Fruit fly (Drosophila melanogaster) whole organism, embryonic: Measurements from ENCODE around the gene Mst85C.

Experiments used
- Bgb ChIP-seq: fragments of 200-800 bp; sonication (Bioruptor generic); IDR thresholded peaks from 2 replicates; pipeline ENCODE4 v1.3.6; 2022; ENCODE audit warnings: missing biosample characterization, missing genetic modification characterization; ENCODE audit not compliant: partially characterized antibody
- CG1024 ChIP-seq: fragments of 200-800 bp; sonication (Bioruptor generic); IDR thresholded peaks from 2 replicates; pipeline ENCODE4 v1.3.6; 2022; ENCODE audit warnings: missing biosample characterization, missing genetic modification characterization
- CG10543 ChIP-seq: fragments of 200-800 bp; sonication (Bioruptor generic); optimal IDR thresholded peaks from 3 replicates; lab custom pipeline; 2017; ENCODE audit warnings: missing biosample characterization, mild to moderate bottlenecking, missing genetic modification characterization, moderate library complexity
- CG12769 ChIP-seq: fragments of 200-800 bp; sonication (Bioruptor generic); optimal IDR thresholded peaks from 2 replicates; lab custom pipeline; 2019; ENCODE audit warnings: missing biosample characterization, mild to moderate bottlenecking, missing genetic modification characterization, moderate library complexity
- CG14965 ChIP-seq: fragments of 200-800 bp; sonication (Bioruptor generic); optimal IDR thresholded peaks from 2 replicates; lab custom pipeline; 2016; ENCODE audit warnings: missing biosample characterization, missing genetic modification characterization, borderline replicate concordance
- CG15479 ChIP-seq: fragments of 200-800 bp; sonication (Bioruptor generic); optimal IDR thresholded peaks from 3 replicates; lab custom pipeline; 2019; ENCODE audit warnings: missing biosample characterization, mild to moderate bottlenecking, missing genetic modification characterization, moderate library complexity
- CG2199 ChIP-seq: fragments of 200-800 bp; sonication (Bioruptor generic); IDR thresholded peaks from 3 replicates; pipeline ENCODE4 v1.3.6; 2022; ENCODE audit warnings: missing biosample characterization, missing genetic modification characterization
- CG30020 ChIP-seq: fragments of 200-800 bp; optimal IDR thresholded peaks from 2 replicates; lab custom pipeline; 2019; ENCODE audit warnings: missing biosample characterization, mild to moderate bottlenecking, missing genetic modification characterization, moderate library complexity
- CG30431 ChIP-seq: fragments of 200-800 bp; sonication (Bioruptor generic); optimal IDR thresholded peaks from 2 replicates; lab custom pipeline; 2017; ENCODE audit warnings: missing biosample characterization, missing genetic modification characterization
- CG31441 ChIP-seq: fragments of 200-800 bp; sonication (Bioruptor generic); IDR thresholded peaks from 2 replicates; pipeline ENCODE4 v1.3.6; 2022; ENCODE audit warnings: missing biosample characterization, missing genetic modification characterization
- CG32767 ChIP-seq: fragments of 200-800 bp; sonication (Bioruptor generic); IDR thresholded peaks from 2 replicates; pipeline ENCODE4 v1.3.6; 2022; ENCODE audit warnings: missing biosample characterization, missing genetic modification characterization
- CG6813 ChIP-seq: fragments of 200-800 bp; sonication (Bioruptor generic); optimal IDR thresholded peaks from 2 replicates; lab custom pipeline; 2017; ENCODE audit warnings: missing biosample characterization, missing genetic modification characterization, mild to moderate bottlenecking, moderate library complexity, missing genetic modification reagents
- CG8924 ChIP-seq: fragments of 200-800 bp; optimal IDR thresholded peaks from 3 replicates; lab custom pipeline; 2019; ENCODE audit warnings: missing biosample characterization, mild to moderate bottlenecking, missing genetic modification characterization, moderate library complexity
- Dfd ChIP-seq, 2 experiments: fragments of >200 bp; optimal IDR thresholded peaks; 2 replicates each; lab custom pipeline; 2017; ENCODE audit warnings: missing biosample characterization in 2 of 2, missing genetic modification characterization in 2 of 2
- Dll ChIP-seq: fragments of 200-800 bp; sonication (Bioruptor generic); IDR thresholded peaks from 4 replicates; pipeline ENCODE4 v1.3.6; 2022; ENCODE audit warnings: missing biosample characterization, missing genetic modification characterization; ENCODE audit not compliant: partially characterized antibody
- Ets65A ChIP-seq: fragments of 200-800 bp; sonication (Bioruptor generic); peaks from one replicate; lab custom pipeline; 2016; ENCODE audit warnings: missing biosample characterization, missing genetic modification characterization
- Med ChIP-seq: fragments of 200-800 bp; sonication (Bioruptor generic); peaks from one replicate; lab custom pipeline; 2016; ENCODE audit warnings: missing biosample characterization, missing genetic modification characterization, mild to moderate bottlenecking, inconsistent platforms, moderate library complexity
- Poxn ChIP-seq: fragments of 200-800 bp; sonication (Bioruptor generic); IDR thresholded peaks from 2 replicates; pipeline ENCODE4 v1.3.6; 2022; ENCODE audit warnings: missing biosample characterization, missing genetic modification characterization
- Sry-δ ChIP-seq: fragments of 200-800 bp; sonication (Bioruptor generic); optimal IDR thresholded peaks from 2 replicates; lab custom pipeline; 2016; ENCODE audit warnings: missing biosample characterization, missing genetic modification characterization
- Usf ChIP-seq: fragments of 200-800 bp; sonication (Bioruptor generic); optimal IDR thresholded peaks from 2 replicates; lab custom pipeline; 2017; ENCODE audit warnings: missing genotype, missing biosample characterization, missing genetic modification characterization
- Xbp1 ChIP-seq: fragments of 200-800 bp; sonication (Bioruptor generic); optimal IDR thresholded peaks from 3 replicates; lab custom pipeline; 2016; ENCODE audit warnings: missing biosample characterization, mild to moderate bottlenecking, missing genetic modification characterization
- Xrp1 ChIP-seq: fragments of 200-800 bp; sonication (Bioruptor generic); IDR thresholded peaks from 2 replicates; pipeline ENCODE4 v1.3.6; 2022; ENCODE audit warnings: missing biosample characterization, missing genetic modification characterization
- ap ChIP-seq: fragments of 200-800 bp; sonication (Bioruptor generic); IDR thresholded peaks from 2 replicates; pipeline ENCODE4 v1.3.6; 2022; ENCODE audit warnings: missing biosample characterization, missing genetic modification characterization
- ara ChIP-seq: fragments of 200-800 bp; sonication (Bioruptor generic); IDR thresholded peaks from 2 replicates; pipeline ENCODE4 v1.3.6; 2022; ENCODE audit warnings: missing biosample characterization, missing genetic modification characterization
- ase ChIP-seq: fragments of 200-800 bp; sonication (Bioruptor generic); IDR thresholded peaks from 3 replicates; pipeline ENCODE4 v1.3.6; 2022; ENCODE audit warnings: missing biosample characterization, missing genetic modification characterization
- ash1 ChIP-seq: fragments of 200-800 bp; sonication (Bioruptor generic); optimal IDR thresholded peaks from 2 replicates; lab custom pipeline; 2018; ENCODE audit warnings: missing biosample characterization, mild to moderate bottlenecking, missing genetic modification characterization
- ato ChIP-seq: fragments of 200-800 bp; sonication (Bioruptor generic); IDR thresholded peaks from 2 replicates; pipeline ENCODE4 v1.3.6; 2022; ENCODE audit warnings: missing biosample characterization, missing genetic modification characterization; ENCODE audit not compliant: partially characterized antibody
- cad ChIP-seq: fragments of >200 bp; optimal IDR thresholded peaks from 2 replicates; lab custom pipeline; 2017; ENCODE audit warnings: missing biosample characterization, missing genetic modification characterization
- chm ChIP-seq: fragments of 200-800 bp; sonication (Bioruptor generic); IDR thresholded peaks from 2 replicates; pipeline ENCODE4 v1.3.6; 2022; ENCODE audit warnings: missing biosample characterization, missing genetic modification characterization
- crol ChIP-seq: fragments of 200-800 bp; sonication (Bioruptor generic); IDR thresholded peaks from 2 replicates; pipeline ENCODE4 v1.3.6; 2022; ENCODE audit warnings: missing biosample characterization, missing genetic modification characterization
- dpn ChIP-seq, 2 experiments: fragments of 200-800 bp; sonication (Bioruptor generic); optimal IDR thresholded peaks; 3 replicates each; lab custom pipeline; 2016; ENCODE audit warnings: missing biosample characterization in 2 of 2, missing genetic modification characterization in 2 of 2
- fd3F ChIP-seq: fragments of 200-800 bp; sonication (Bioruptor generic); optimal IDR thresholded peaks from 2 replicates; lab custom pipeline; 2018; ENCODE audit warnings: missing biosample characterization, mild to moderate bottlenecking, missing genetic modification characterization, moderate library complexity
- gcm ChIP-seq: fragments of 200-800 bp; sonication (Bioruptor generic); optimal IDR thresholded peaks from 2 replicates; lab custom pipeline; 2019; ENCODE audit warnings: missing biosample characterization, mild to moderate bottlenecking, missing genetic modification characterization, moderate library complexity
- grau ChIP-seq: fragments of 200-800 bp; optimal IDR thresholded peaks from 3 replicates; lab custom pipeline; 2019; ENCODE audit warnings: missing biosample characterization, mild to moderate bottlenecking, missing genetic modification characterization, moderate library complexity
- h ChIP-seq: fragments of >200 bp; optimal IDR thresholded peaks from 2 replicates; lab custom pipeline; 2017
- kni ChIP-seq: fragments of 200-800 bp; sonication (Bioruptor generic); optimal IDR thresholded peaks from 3 replicates; lab custom pipeline; 2017; ENCODE audit warnings: mild to moderate bottlenecking, missing biosample characterization, missing genetic modification reagents, missing genetic modification characterization
- onecut ChIP-seq: fragments of 200-800 bp; sonication (Bioruptor generic); IDR thresholded peaks from 2 replicates; pipeline ENCODE4 v1.3.6; 2022; ENCODE audit warnings: missing biosample characterization, missing genetic modification characterization
- pho ChIP-seq: fragments of 200-800 bp; sonication (Bioruptor generic); optimal IDR thresholded peaks from 2 replicates; lab custom pipeline; 2016; ENCODE audit warnings: missing biosample characterization, missing genetic modification characterization
- pros ChIP-seq: fragments of 200-800 bp; sonication (Bioruptor generic); optimal IDR thresholded peaks from 3 replicates; lab custom pipeline; 2019; ENCODE audit warnings: missing biosample characterization, mild to moderate bottlenecking, missing genetic modification characterization, moderate library complexity
- ranshi ChIP-seq: fragments of 200-800 bp; sonication (Bioruptor generic); IDR thresholded peaks from 2 replicates; pipeline ENCODE4 v1.3.6; 2022; ENCODE audit warnings: missing biosample characterization, missing genetic modification characterization
- salm ChIP-seq: fragments of 200-800 bp; sonication (Bioruptor generic); optimal IDR thresholded peaks from 2 replicates; lab custom pipeline; 2018; ENCODE audit warnings: missing biosample characterization, mild to moderate bottlenecking, missing genetic modification characterization
- sd ChIP-seq: fragments of 200-800 bp; sonication (Bioruptor generic); optimal IDR thresholded peaks from 3 replicates; lab custom pipeline; 2018; ENCODE audit warnings: missing biosample characterization, mild to moderate bottlenecking, missing genetic modification characterization, moderate library complexity
- sens ChIP-seq: fragments of 200-800 bp; sonication (Bioruptor generic); peaks from one replicate; lab custom pipeline; 2016; ENCODE audit warnings: missing biosample characterization, missing genetic modification characterization
- tll ChIP-seq, 2 experiments: fragments of 200-800 bp in 1 of 2; fragments of >200 bp in 1 of 2; sonication (Bioruptor generic) in 1 of 2; optimal IDR thresholded peaks; 2 replicates each; lab custom pipeline; 2017 to 2019; ENCODE audit warnings: missing biosample characterization in 2 of 2, missing genetic modification characterization in 2 of 2, mild to moderate bottlenecking in 1 of 2, moderate library complexity in 1 of 2
- z ChIP-seq: fragments of 200-800 bp; sonication (Bioruptor generic); IDR thresholded peaks from 3 replicates; pipeline ENCODE4 v1.3.6; 2022; ENCODE audit warnings: missing biosample characterization, missing genetic modification characterization
- zen ChIP-seq: fragments of 200-800 bp; sonication (Bioruptor generic); optimal IDR thresholded peaks from 3 replicates; lab custom pipeline; 2018; ENCODE audit warnings: missing biosample characterization, mild to moderate bottlenecking, missing genetic modification characterization, moderate library complexity

The Mst85C gene

dm6 chr3R:9028690-9029089, 19.8 kb upstream of the Mst85C start (continued):
- TF ChIP-seq Poxn (GFP tag; lab: Robert Waterston, UW) (no peak), CG31441 (no peak), Xbp1 (GFP tag; lab: Kevin White, UChicago) (no peak), CG6813 (no peak), CG32767 (GFP tag; lab: Robert Waterston, UW) (0 out of 2 replicates have a peak, but pooled peaks have one; percentile 36)

- TF ChIP-seq Med (GFP tag; lab: Kevin White, UChicago) = peak; percentile 66
- no peak for TF ChIP-seq Xrp1
- TF ChIP-seq sd (tag; lab: Kevin White, UChicago) = peak; percentile 16
- peak; percentile 79 for TF ChIP-seq z (GFP tag; lab: Robert Waterston, UW)
- no peak for TF ChIP-seq pho (GFP tag; lab: Kevin White, UChicago)
- TF ChIP-seq crol (GFP tag; lab: Robert Waterston, UW) = peak; percentile 65
- TF ChIP-seq salm (tag; lab: Kevin White, UChicago) = no peak
- peak; percentile 77 for TF ChIP-seq Ets65A (GFP tag; lab: Kevin White, UChicago)
- peak; percentile 22 for TF ChIP-seq sens (GFP tag; lab: Kevin White, UChicago)
- peak; percentile 71 for TF ChIP-seq pros (GFP tag; lab: Kevin White, UChicago)
Observed at dm6 chr3R:9029411-9029810, 19.0 kb upstream of the Mst85C start.

dm6 chr3R:9030006-9030749, 18.3 kb upstream of the Mst85C start:
- TF ChIP-seq sd (tag; lab: Kevin White, UChicago) (no peak), kni (GFP tag; lab: Kevin White, UChicago) (peak; percentile 32), gcm (peak; percentile 3), CG8924 (tag; lab: Kevin White, UChicago) (peak; percentile 11), CG15479 (GFP tag; lab: Kevin White, UChicago) (peak; percentile 98), ato (GFP tag; lab: Robert Waterston, UW) (no peak), cad (GFP tag; lab: Kevin White, UChicago) (peak; percentile 59), CG10543 (peak; percentile 3), ara (no peak), ash1 (GFP tag; lab: Kevin White, UChicago) (no peak), grau (tag; lab: Kevin White, UChicago) (peak; percentile 50), onecut (GFP tag; lab: Robert Waterston, UW) (no peak), Bgb (GFP tag; lab: Robert Waterston, UW) (no peak), CG14965 (no peak), dpn (GFP tag; optimal IDR thresholded peaks at IDR 0.05; lab: Kevin White, UChicago) (no peak), sens (GFP tag; lab: Kevin White, UChicago) (peak; percentile 63), Dfd (GFP tag; optimal IDR thresholded peaks at IDR 0.05; lab: Kevin White, UChicago) (no peak), CG12769 (tag; lab: Kevin White, UChicago) (peak; percentile 56), tll (GFP tag; optimal IDR thresholded peaks at IDR 0.05; lab: Kevin White, UChicago) (peak in 1 of 2 experiments; percentile 95), CG30020 (no peak), chm (GFP tag; lab: Robert Waterston, UW) (0 out of 2 replicates have a peak, but pooled peaks have one; percentile 29), Dll (GFP tag; lab: Robert Waterston, UW) (0 out of 4 replicates have a peak, but pooled peaks have one; percentile 12), ranshi (GFP tag; lab: Robert Waterston, UW) (no peak), ap (GFP tag; lab: Robert Waterston, UW) (no peak), CG2199 (GFP tag; lab: Robert Waterston, UW) (peak; percentile 64; the same call in 1 of the 3 replicates), Usf (no peak), Med (GFP tag; lab: Kevin White, UChicago) (peak; percentile 64), zen (peak; percentile 74), fd3F (GFP tag; lab: Kevin White, UChicago) (no peak), CG1024 (GFP tag; lab: Robert Waterston, UW) (no peak), h (no peak), pros (GFP tag; lab: Kevin White, UChicago) (peak; percentile 39), ase (no peak), Sry-δ (GFP tag; lab: Kevin White, UChicago) (no peak), CG30431 (GFP tag; lab: Kevin White, UChicago) (no peak)
